Worm (Caenorhabditis elegans): ENCODE results near the gene C54E4.12.

- TF ChIP-seq med-1 (GFP tag; optimal IDR thresholded peaks at IDR 0.05; ENCODE audit: insufficient read depth), result no peak
- TF ChIP-seq T22C8.4 (GFP tag; IDR thresholded peaks at IDR 0.05), result no peak
- TF ChIP-seq ref-1 (GFP tag; conservative IDR thresholded peaks at IDR 0.05), result no peak
Measured at ce11 chrIV:2122488-2122887, 18.0 kb downstream of the C54E4.12 start, which contains the start of gene glb-7.
